Fruit fly (Drosophila melanogaster) whole organism, embryonic: Measurements from ENCODE around the gene Txl.

Experiments used
- B-H1 ChIP-seq: fragments of 200-800 bp; sonication (Bioruptor generic); IDR thresholded peaks from 3 replicates; pipeline ENCODE4 v1.3.6; 2022; ENCODE audit warnings: missing biosample characterization, missing genetic modification characterization
- Blimp-1 ChIP-seq: fragments of 200-800 bp; sonication (Bioruptor generic); optimal IDR thresholded peaks from 3 replicates; lab custom pipeline; 2018; ENCODE audit warnings: missing biosample characterization, missing genetic modification characterization, mild to moderate bottlenecking, moderate library complexity, missing genetic modification reagents
- CG10366 ChIP-seq: fragments of 200-800 bp; sonication (Bioruptor generic); IDR thresholded peaks from 2 replicates; pipeline ENCODE4 v1.3.6; 2022; ENCODE audit warnings: missing biosample characterization, missing genetic modification characterization
- CG10431 ChIP-seq: fragments of 200-800 bp; sonication (Bioruptor generic); optimal IDR thresholded peaks from 3 replicates; lab custom pipeline; 2018; ENCODE audit warnings: missing biosample characterization, mild to moderate bottlenecking, missing genetic modification characterization
- CG10979 ChIP-seq: fragments of 200-800 bp; sonication (Bioruptor generic); optimal IDR thresholded peaks from 2 replicates; lab custom pipeline; 2018; ENCODE audit warnings: missing biosample characterization, mild to moderate bottlenecking, missing genetic modification characterization, moderate library complexity
- CG11085 ChIP-seq: fragments of 200-800 bp; sonication (Bioruptor generic); IDR thresholded peaks from 2 replicates; pipeline ENCODE4 v1.3.6; 2022; ENCODE audit warnings: missing biosample characterization, missing genetic modification characterization
- CG11247 ChIP-seq: fragments of 200-800 bp; sonication (Bioruptor generic); IDR thresholded peaks from 2 replicates; pipeline ENCODE4 v1.3.6; 2022; ENCODE audit warnings: missing biosample characterization, missing genetic modification characterization
- CG11504 ChIP-seq: fragments of 200-800 bp; sonication (Bioruptor generic); optimal IDR thresholded peaks from 3 replicates; lab custom pipeline; 2019; ENCODE audit warnings: missing biosample characterization, mild to moderate bottlenecking, missing genetic modification characterization, moderate library complexity
- CG11695 ChIP-seq: fragments of 200-800 bp; sonication (Bioruptor generic); IDR thresholded peaks from 3 replicates; pipeline ENCODE4 v1.3.6; 2022; ENCODE audit warnings: missing biosample characterization, missing genetic modification characterization
- CG14710 ChIP-seq: fragments of 200-800 bp; sonication (Bioruptor generic); optimal IDR thresholded peaks from 3 replicates; lab custom pipeline; 2019; ENCODE audit warnings: missing biosample characterization, mild to moderate bottlenecking, missing genetic modification characterization, moderate library complexity
- CG15601 ChIP-seq: fragments of 200-800 bp; sonication (Bioruptor generic); optimal IDR thresholded peaks from 3 replicates; lab custom pipeline; 2019; ENCODE audit warnings: missing biosample characterization, mild to moderate bottlenecking, missing genetic modification characterization, moderate library complexity
- CG17359 ChIP-seq: fragments of 200-800 bp; sonication (Bioruptor generic); optimal IDR thresholded peaks from 3 replicates; lab custom pipeline; 2018; ENCODE audit warnings: missing biosample characterization, mild to moderate bottlenecking, missing genetic modification characterization, moderate library complexity
- CG17829 ChIP-seq: fragments of 200-800 bp; optimal IDR thresholded peaks from 2 replicates; lab custom pipeline; 2019; ENCODE audit warnings: missing biosample characterization, mild to moderate bottlenecking, missing genetic modification characterization, moderate library complexity
- CG18599 ChIP-seq: fragments of 200-800 bp; sonication (Bioruptor generic); optimal IDR thresholded peaks from 3 replicates; lab custom pipeline; 2017; ENCODE audit warnings: missing biosample characterization, missing genetic modification characterization, mild to moderate bottlenecking, moderate library complexity, missing genetic modification reagents
- CG2120 ChIP-seq: fragments of 200-800 bp; sonication (Bioruptor generic); optimal IDR thresholded peaks from 3 replicates; lab custom pipeline; 2016; ENCODE audit warnings: missing biosample characterization, missing genetic modification characterization
- CG2678 ChIP-seq: fragments of 200-800 bp; sonication (Bioruptor generic); optimal IDR thresholded peaks from 3 replicates; lab custom pipeline; 2019; ENCODE audit warnings: missing biosample characterization, mild to moderate bottlenecking, missing genetic modification characterization, moderate library complexity
- CG2712 ChIP-seq: fragments of 200-800 bp; optimal IDR thresholded peaks from 3 replicates; lab custom pipeline; 2019; ENCODE audit warnings: missing biosample characterization, mild to moderate bottlenecking, missing genetic modification characterization, moderate library complexity
- CG2889 ChIP-seq: fragments of 200-800 bp; sonication (Bioruptor generic); IDR thresholded peaks from 3 replicates; pipeline ENCODE4 v1.3.6; 2022; ENCODE audit warnings: missing biosample characterization, missing genetic modification characterization
- CG3163 ChIP-seq: fragments of 200-800 bp; sonication (Bioruptor generic); optimal IDR thresholded peaks from 3 replicates; lab custom pipeline; 2016; ENCODE audit warnings: missing biosample characterization, missing genetic modification characterization
- CG34224 ChIP-seq: fragments of 200-800 bp; sonication (Bioruptor generic); IDR thresholded peaks from 3 replicates; pipeline ENCODE4 v1.3.6; 2022; ENCODE audit warnings: missing biosample characterization, missing genetic modification characterization; ENCODE audit not compliant: partially characterized antibody
- CG3726 ChIP-seq: fragments of 200-800 bp; sonication (Bioruptor generic); IDR thresholded peaks from 3 replicates; pipeline ENCODE4, ENCODE4 v1.3.6; 2022; ENCODE audit warnings: missing biosample characterization, missing genetic modification characterization
- CG4404 ChIP-seq: fragments of 200-800 bp; sonication (Bioruptor generic); IDR thresholded peaks from 2 replicates; pipeline ENCODE4 v1.3.6; 2022; ENCODE audit warnings: missing biosample characterization, missing genetic modification characterization
- CG7357 ChIP-seq: fragments of 200-800 bp; sonication (Bioruptor generic); IDR thresholded peaks from 3 replicates; pipeline ENCODE4 v1.3.6; 2022; ENCODE audit warnings: missing biosample characterization, missing genetic modification characterization
- CG8924 ChIP-seq: fragments of 200-800 bp; optimal IDR thresholded peaks from 3 replicates; lab custom pipeline; 2019; ENCODE audit warnings: missing biosample characterization, mild to moderate bottlenecking, missing genetic modification characterization, moderate library complexity
- CG9215 ChIP-seq: fragments of 200-800 bp; sonication (Bioruptor generic); IDR thresholded peaks from 2 replicates; pipeline ENCODE4 v1.3.6; 2022; ENCODE audit warnings: missing biosample characterization, missing genetic modification characterization
- CG9817 ChIP-seq: fragments of 200-800 bp; sonication (Bioruptor generic); optimal IDR thresholded peaks from 2 replicates; lab custom pipeline; 2018; ENCODE audit warnings: missing biosample characterization, mild to moderate bottlenecking, missing genetic modification characterization, moderate library complexity
- CG9932 ChIP-seq: fragments of 200-800 bp; sonication (Bioruptor generic); IDR thresholded peaks from 2 replicates; pipeline ENCODE4 v1.3.6; 2022; ENCODE audit warnings: missing biosample characterization, missing genetic modification characterization
- Deaf1 ChIP-seq: fragments of 200-800 bp; optimal IDR thresholded peaks from 3 replicates; lab custom pipeline; 2019; ENCODE audit warnings: missing biosample characterization, mild to moderate bottlenecking, missing genetic modification characterization, moderate library complexity
- Dek ChIP-seq: fragments of 200-800 bp; sonication (Bioruptor generic); optimal IDR thresholded peaks from 3 replicates; lab custom pipeline; 2019; ENCODE audit warnings: missing biosample characterization, mild to moderate bottlenecking, missing genetic modification characterization, moderate library complexity
- Drgx ChIP-seq: fragments of 200-800 bp; sonication (Bioruptor generic); IDR thresholded peaks from 2 replicates; pipeline ENCODE4 v1.3.6; 2022; ENCODE audit warnings: missing biosample characterization, missing genetic modification characterization
- NFAT ChIP-seq: fragments of 200-800 bp; sonication (Bioruptor generic); IDR thresholded peaks from 2 replicates; pipeline ENCODE4 v1.3.6; 2022; ENCODE audit warnings: missing biosample characterization, missing genetic modification characterization
- PHDP ChIP-seq: fragments of 200-800 bp; sonication (Bioruptor generic); optimal IDR thresholded peaks from 3 replicates; lab custom pipeline; 2018; ENCODE audit warnings: missing biosample characterization, mild to moderate bottlenecking, missing genetic modification characterization, moderate library complexity
- Ptx1 ChIP-seq: fragments of 200-800 bp; sonication (Bioruptor generic); IDR thresholded peaks from 2 replicates; pipeline ENCODE4 v1.3.6; 2022; ENCODE audit warnings: missing biosample characterization, missing genetic modification characterization
- bigmax ChIP-seq: fragments of 200-800 bp; sonication (Bioruptor generic); optimal IDR thresholded peaks from 2 replicates; lab custom pipeline; 2018; ENCODE audit warnings: missing biosample characterization, mild to moderate bottlenecking, missing genetic modification characterization
- bsh ChIP-seq, 2 experiments: fragments of 200-800 bp; sonication (Bioruptor generic); optimal IDR thresholded peaks; 2 replicates each; lab custom pipeline; 2017 to 2018; ENCODE audit warnings: mild to moderate bottlenecking in 2 of 2, missing biosample characterization in 2 of 2, missing genetic modification characterization in 2 of 2, moderate library complexity in 1 of 2
- dysf ChIP-seq: fragments of 200-800 bp; sonication (Bioruptor generic); IDR thresholded peaks from 3 replicates; pipeline ENCODE4 v1.3.6; 2022; ENCODE audit warnings: missing biosample characterization, missing genetic modification characterization
- fd3F ChIP-seq: fragments of 200-800 bp; sonication (Bioruptor generic); optimal IDR thresholded peaks from 2 replicates; lab custom pipeline; 2018; ENCODE audit warnings: missing biosample characterization, mild to moderate bottlenecking, missing genetic modification characterization, moderate library complexity
- gcm ChIP-seq: fragments of 200-800 bp; sonication (Bioruptor generic); optimal IDR thresholded peaks from 2 replicates; lab custom pipeline; 2019; ENCODE audit warnings: missing biosample characterization, mild to moderate bottlenecking, missing genetic modification characterization, moderate library complexity
- grau ChIP-seq: fragments of 200-800 bp; optimal IDR thresholded peaks from 3 replicates; lab custom pipeline; 2019; ENCODE audit warnings: missing biosample characterization, mild to moderate bottlenecking, missing genetic modification characterization, moderate library complexity
- hb ChIP-seq: fragments of 200-800 bp; sonication (Bioruptor generic); IDR thresholded peaks from 3 replicates; pipeline ENCODE4 v1.3.6; 2022; ENCODE audit warnings: missing biosample characterization, missing genetic modification characterization; ENCODE audit not compliant: partially characterized antibody
- klu ChIP-seq: fragments of 200-800 bp; sonication (Bioruptor generic); IDR thresholded peaks from 2 replicates; pipeline ENCODE4 v1.3.6; 2022; ENCODE audit warnings: missing biosample characterization, missing genetic modification characterization
- kni ChIP-seq: fragments of 200-800 bp; sonication (Bioruptor generic); optimal IDR thresholded peaks from 3 replicates; lab custom pipeline; 2017; ENCODE audit warnings: mild to moderate bottlenecking, missing biosample characterization, missing genetic modification reagents, missing genetic modification characterization
- lab ChIP-seq: fragments of 200-800 bp; sonication (Bioruptor generic); optimal IDR thresholded peaks from 3 replicates; lab custom pipeline; 2017; ENCODE audit warnings: missing biosample characterization, missing genetic modification characterization, mild to moderate bottlenecking, moderate library complexity, missing genetic modification reagents
- nerfin-2 ChIP-seq: fragments of 200-800 bp; sonication (Bioruptor generic); IDR thresholded peaks from 2 replicates; pipeline ENCODE4 v1.3.6; 2022; ENCODE audit warnings: missing biosample characterization, missing genetic modification characterization; ENCODE audit not compliant: partially characterized antibody
- nmo ChIP-seq: fragments of 200-800 bp; sonication (Bioruptor generic); optimal IDR thresholded peaks from 2 replicates; lab custom pipeline; 2018; ENCODE audit warnings: missing biosample characterization, mild to moderate bottlenecking, missing genetic modification characterization, moderate library complexity
- nom ChIP-seq: fragments of 200-800 bp; sonication (Bioruptor generic); optimal IDR thresholded peaks from 2 replicates; lab custom pipeline; 2017; ENCODE audit warnings: missing biosample characterization, missing genetic modification characterization, mild to moderate bottlenecking, moderate library complexity, missing genetic modification reagents
- row ChIP-seq: fragments of 200-800 bp; sonication (Bioruptor generic); IDR thresholded peaks from 3 replicates; pipeline ENCODE4 v1.3.6; 2022; ENCODE audit warnings: missing biosample characterization, missing genetic modification characterization
- slou ChIP-seq: fragments of 200-800 bp; sonication (Bioruptor generic); optimal IDR thresholded peaks from 3 replicates; lab custom pipeline; 2016; ENCODE audit warnings: missing biosample characterization, missing genetic modification characterization
- trh ChIP-seq: fragments of 200-800 bp; sonication (Bioruptor generic); optimal IDR thresholded peaks from 2 replicates; lab custom pipeline; 2016; ENCODE audit warnings: missing biosample characterization, missing genetic modification characterization
- zfh1 ChIP-seq: fragments of 200-800 bp; sonication (Bioruptor generic); IDR thresholded peaks from 3 replicates; pipeline ENCODE4 v1.3.6; 2022; ENCODE audit warnings: missing biosample characterization, missing genetic modification characterization

The Txl gene

DNA sequence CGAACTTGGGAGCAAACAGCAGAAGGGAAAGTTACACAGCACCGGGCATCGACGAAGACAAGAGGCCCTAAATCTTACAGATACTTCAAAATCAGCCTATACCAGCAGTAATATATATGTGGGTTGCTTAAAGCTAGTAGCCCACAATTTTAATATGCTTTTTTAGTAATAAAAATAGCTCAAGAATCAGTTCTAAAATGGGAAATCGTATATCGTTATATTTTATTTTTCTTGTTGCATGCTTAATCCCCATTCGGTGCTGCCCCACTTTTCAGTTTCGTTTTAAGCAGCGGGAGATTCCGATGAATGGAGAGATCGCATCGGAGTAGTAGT is 42.4 kb downstream of the Txl start (continued):
- TF ChIP-seq CG3163 (GFP tag; lab: Kevin White, UChicago), result no peak
- TF ChIP-seq B-H1 (GFP tag; lab: Robert Waterston, UW), result peak; percentile 13; the same call in 1 of the 3 replicates
- no peak for TF ChIP-seq slou (GFP tag; lab: Kevin White, UChicago)
- TF ChIP-seq Blimp-1 (GFP tag; lab: Kevin White, UChicago), result peak; percentile 47
- no peak for TF ChIP-seq gcm (GFP tag; lab: Kevin White, UChicago)
- TF ChIP-seq CG7357 (GFP tag; lab: Robert Waterston, UW), result 0 out of 3 replicates have a peak, but pooled peaks have one; percentile 17
- TF ChIP-seq CG10431 (GFP tag; lab: Kevin White, UChicago), result no peak
- no peak for TF ChIP-seq trh (GFP tag; lab: Kevin White, UChicago)
- TF ChIP-seq bsh (GFP tag; optimal IDR thresholded peaks at IDR 0.05; lab: Kevin White, UChicago), result peak; percentile 29 to 54
- peak; percentile 23; the same call in 1 of the 2 replicates for TF ChIP-seq CG9215
- no peak for TF ChIP-seq bigmax (GFP tag; lab: Kevin White, UChicago)
- no peak for TF ChIP-seq hb (GFP tag; lab: Robert Waterston, UW)
- no peak for TF ChIP-seq kni (GFP tag; lab: Kevin White, UChicago)
- TF ChIP-seq CG9932 (GFP tag; lab: Robert Waterston, UW), result peak; percentile 54; the same call in 1 of the 2 replicates
- 0 out of 2 replicates have a peak, but pooled peaks have one; percentile 30 for TF ChIP-seq CG11247 (GFP tag; lab: Robert Waterston, UW)
- TF ChIP-seq CG17359 (tag; lab: Kevin White, UChicago), result peak; percentile 41
- peak; percentile 17 for TF ChIP-seq CG8924 (tag; lab: Kevin White, UChicago)
- TF ChIP-seq CG15601, result no peak
- peak; percentile 32 for TF ChIP-seq PHDP
- TF ChIP-seq CG4404 (GFP tag; lab: Robert Waterston, UW), result 0 out of 2 replicates have a peak, but pooled peaks have one; percentile 10
- TF ChIP-seq CG17829, result no peak
- TF ChIP-seq dysf, result peak; percentile 57; the same call in 2 of the 3 replicates
- TF ChIP-seq NFAT (GFP tag; lab: Robert Waterston, UW), result 0 out of 2 replicates have a peak, but pooled peaks have one; percentile 10
- peak; percentile 63 for TF ChIP-seq CG11504 (tag; lab: Kevin White, UChicago)
- TF ChIP-seq CG9817, result peak; percentile 39
- TF ChIP-seq zfh1, result 0 out of 3 replicates have a peak, but pooled peaks have one; percentile 29
- TF ChIP-seq klu (GFP tag; lab: Robert Waterston, UW), result 0 out of 2 replicates have a peak, but pooled peaks have one; percentile 31
- no peak for TF ChIP-seq CG2889 (GFP tag; lab: Robert Waterston, UW)
- TF ChIP-seq CG2678 (tag; lab: Kevin White, UChicago), result peak; percentile 46
- TF ChIP-seq CG10979 (tag; lab: Kevin White, UChicago), result peak; percentile 1
- peak; percentile 32 for TF ChIP-seq CG2712 (tag; lab: Kevin White, UChicago)
- no peak for TF ChIP-seq CG10366
- TF ChIP-seq fd3F, result peak; percentile 1
- TF ChIP-seq Deaf1 (tag; lab: Kevin White, UChicago), result no peak
- no peak for TF ChIP-seq nerfin-2 (GFP tag; lab: Robert Waterston, UW)
- peak; percentile 40 for TF ChIP-seq nmo (GFP tag; lab: Kevin White, UChicago)
- peak; percentile 37 for TF ChIP-seq CG2120
- no peak for TF ChIP-seq CG3726 (GFP tag; lab: Robert Waterston, UW)
- TF ChIP-seq CG34224 (GFP tag; lab: Robert Waterston, UW), result no peak
- TF ChIP-seq Ptx1 (GFP tag; lab: Robert Waterston, UW), result peak; percentile 55
- peak; percentile 61 for TF ChIP-seq row
- TF ChIP-seq CG14710 (tag; lab: Kevin White, UChicago), result no peak
- TF ChIP-seq nom (GFP tag; lab: Kevin White, UChicago), result peak; percentile 71
- no peak for TF ChIP-seq CG11085 (GFP tag; lab: Robert Waterston, UW)
- TF ChIP-seq grau (tag; lab: Kevin White, UChicago), result peak; percentile 39
- peak; percentile 55 for TF ChIP-seq Drgx (GFP tag; lab: Robert Waterston, UW)
- peak; percentile 45 for TF ChIP-seq CG18599 (GFP tag; lab: Kevin White, UChicago)
- 0 out of 3 replicates have a peak, but pooled peaks have one; percentile 30 for TF ChIP-seq CG11695 (GFP tag; lab: Robert Waterston, UW)
- peak; percentile 8 for TF ChIP-seq Dek (tag; lab: Kevin White, UChicago)
- TF ChIP-seq lab (GFP tag; lab: Kevin White, UChicago), result peak; percentile 15
